Worm (Caenorhabditis elegans) whole organism, late embryonic: ENCODE results near the gene srz-96.

ENCODE experiments used
- ahr-1 ChIP-seq: sonication (generic microtip); optimal IDR thresholded peaks from 2 replicates; lab custom pipeline; 2016; ENCODE audit warnings: missing genetic modification characterization, missing compliant biosample characterization
- ama-1 ChIP-seq: fragments of 150-350 bp; optimal IDR thresholded peaks from 2 replicates; lab custom pipeline; 2014
- ceh-48 ChIP-seq: sonication (generic microtip); optimal IDR thresholded peaks from 2 replicates; lab custom pipeline; 2016; ENCODE audit warnings: missing genetic modification characterization, inconsistent platforms, missing compliant biosample characterization
- che-1 ChIP-seq: sonication (generic microtip); optimal IDR thresholded peaks from 2 replicates; lab custom pipeline; 2016; ENCODE audit warnings: mild to moderate bottlenecking, missing genetic modification characterization, missing compliant biosample characterization
- hlh-30 ChIP-seq: sonication (generic microtip); optimal IDR thresholded peaks from 2 replicates; lab custom pipeline; 2017; ENCODE audit warnings: antibody characterized with exemption, missing genetic modification characterization, missing compliant biosample characterization; ENCODE audit not compliant: insufficient read depth
- nhr-11 ChIP-seq: fragments of 150-350 bp; optimal IDR thresholded peaks from 2 replicates; lab custom pipeline; 2014; ENCODE audit warnings: missing biosample characterization, missing genetic modification characterization
- nhr-232 ChIP-seq: sonication (generic microtip); optimal IDR thresholded peaks from 2 replicates; lab custom pipeline; 2016; ENCODE audit warnings: missing genetic modification characterization, missing compliant biosample characterization
- pqm-1 ChIP-seq: sonication (generic microtip); optimal IDR thresholded peaks from 2 replicates; lab custom pipeline; 2016; ENCODE audit warnings: missing genetic modification characterization, missing compliant biosample characterization

- TF ChIP-seq nhr-232 (no peak), nhr-11 (tag; lab: Kevin White, UChicago) (no peak), ahr-1 (tag; lab: Kevin White, UChicago) (no peak), pqm-1 (tag; lab: Kevin White, UChicago) (no peak), hlh-30 (tag; lab: Kevin White, UChicago) (no peak), ceh-48 (no peak), ama-1 (lab: Kevin White, UChicago) (no peak), che-1 (no peak)
Observed at ce11 chrV:17151292-17151691, 47.7 kb upstream of the srz-96 start.
